Fruit fly (Drosophila melanogaster) Kc167 (cell line): ENCODE data around the gene CG14301.

Experiments used
- h ChIP-seq: fragments of >200 bp; optimal IDR thresholded peaks from 3 replicates; lab custom pipeline; 2018; ENCODE audit warnings: missing external identifiers
- psq ChIP-seq: fragments of >200 bp; optimal IDR thresholded peaks from 2 replicates; lab custom pipeline; 2017; ENCODE audit warnings: missing external identifiers

DNA sequence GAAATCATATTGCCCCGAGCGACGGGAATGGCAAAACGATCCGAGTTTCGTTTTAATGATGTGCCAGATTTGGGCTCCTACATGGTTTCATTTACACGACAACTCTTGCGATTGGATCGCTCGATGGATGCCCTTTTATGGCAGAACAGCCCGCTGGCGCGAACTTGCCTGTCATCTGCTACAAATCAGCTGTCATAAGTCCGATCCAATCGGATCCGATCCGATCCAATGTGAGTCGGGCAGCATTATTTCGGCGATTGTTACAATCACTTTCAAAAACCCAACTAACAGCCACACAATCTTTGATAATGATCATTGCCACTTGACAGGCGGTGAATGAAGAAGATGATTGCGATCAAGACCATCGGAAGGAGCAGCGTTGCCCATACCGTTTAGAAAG is 2.4 kb upstream of the CG14301 start:
- TF ChIP-seq psq (no peak), h (no peak)
